Fruit fly (Drosophila melanogaster): ENCODE data around the gene CG8607.

CG8607 gene

DNA sequence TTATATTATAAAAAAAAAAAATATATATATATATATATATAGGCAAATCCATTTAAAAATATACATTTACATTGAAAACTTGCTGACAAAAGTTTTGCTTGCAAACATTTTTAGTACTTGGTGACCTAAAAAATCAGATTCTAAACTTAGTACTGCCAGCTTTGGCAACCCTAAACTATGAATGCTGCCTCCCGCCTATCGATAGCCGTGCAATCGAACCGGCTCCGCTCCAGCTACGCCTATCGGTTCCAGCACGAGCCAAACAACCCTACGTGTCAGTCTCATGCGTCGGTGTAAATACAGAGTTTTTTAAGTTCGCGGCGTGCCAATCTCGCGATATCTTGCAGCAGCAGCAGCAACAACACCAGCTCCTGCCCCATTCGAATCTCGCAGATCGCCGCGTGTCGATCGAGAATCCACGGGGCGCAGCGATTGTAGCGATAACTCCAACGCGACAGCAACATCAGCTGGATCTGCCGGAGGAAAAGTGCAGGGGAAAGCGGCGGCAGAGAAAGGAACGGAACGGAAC lies 40.5 kb downstream of the CG8607 start, which contains the start of gene Sec63 (continued):
- TF ChIP-seq CG18476 (GFP tag; optimal IDR thresholded peaks at IDR 0.05) (no peak), tx (GFP tag; optimal IDR thresholded peaks at IDR 0.05) (no peak), Ets97D (GFP tag; optimal IDR thresholded peaks at IDR 0.05) (no peak), oc (tag; optimal IDR thresholded peaks at IDR 0.05) (no peak), slbo (GFP tag; IDR thresholded peaks at IDR 0.05) (peak; percentile 78), Adf1 (GFP tag; IDR thresholded peaks at IDR 0.05) (0 out of 2 replicates have a peak, but pooled peaks have one; percentile 3), CG16779 (GFP tag; IDR thresholded peaks at IDR 0.05) (0 out of 2 replicates have a peak, but pooled peaks have one; percentile 42), org-1 (GFP tag; optimal IDR thresholded peaks at IDR 0.05) (no peak), jumu (GFP tag; optimal IDR thresholded peaks at IDR 0.05) (peak; percentile 39), crp (GFP tag; optimal IDR thresholded peaks at IDR 0.05) (peak in 1 of 2 experiments; percentile 74), CG1792 (GFP tag; optimal IDR thresholded peaks at IDR 0.05) (no peak), CG7963 (GFP tag; IDR thresholded peaks at IDR 0.05; ENCODE audit: partially characterized antibody) (peak; percentile 93), schlank (tag; optimal IDR thresholded peaks at IDR 0.05) (no peak), stwl (tag; optimal IDR thresholded peaks at IDR 0.05) (peak; percentile 90), Dip2 (GFP tag; IDR thresholded peaks at IDR 0.05) (no peak), scrt (GFP tag; optimal IDR thresholded peaks at IDR 0.05) (no peak), CG11398 (GFP tag; optimal IDR thresholded peaks at IDR 0.05) (no peak), CG6689 (GFP tag; IDR thresholded peaks at IDR 0.05) (peak; percentile 79), Sin3A (optimal IDR thresholded peaks at IDR 0.05) (peak; percentile 59), H2.0 (GFP tag; IDR thresholded peaks at IDR 0.05) (peak; percentile 47; the same call in 1 of the 2 replicates), CG8924 (tag; optimal IDR thresholded peaks at IDR 0.05) (peak; percentile 36), Rfx (GFP tag; IDR thresholded peaks at IDR 0.05) (peak; percentile 80), dysf (GFP tag; IDR thresholded peaks at IDR 0.05) (no peak; the same call in 2 of the 3 replicates), Atf-2 (GFP tag; optimal IDR thresholded peaks at IDR 0.05) (no peak), CG18599 (GFP tag; optimal IDR thresholded peaks at IDR 0.05) (peak; percentile 62), dm (GFP tag; optimal IDR thresholded peaks at IDR 0.05) (peak; percentile 72), CG10209 (GFP tag; optimal IDR thresholded peaks at IDR 0.05) (peak; percentile 62), bsh (GFP tag; optimal IDR thresholded peaks at IDR 0.05) (peak in 1 of 2 experiments; percentile 32), CG11695 (GFP tag; IDR thresholded peaks at IDR 0.05) (no peak), CG11456 (GFP tag; IDR thresholded peaks at IDR 0.05) (peak; percentile 68; the same call in 1 of the 3 replicates), CG10366 (GFP tag; IDR thresholded peaks at IDR 0.05) (peak; percentile 35; the same call in 1 of the 2 replicates), Hmr (GFP tag; optimal IDR thresholded peaks at IDR 0.05) (peak; percentile 67), chinmo (GFP tag; IDR thresholded peaks at IDR 0.05; ENCODE audit: partially characterized antibody) (peak; percentile 6; the same call in 2 of the 4 replicates), lilli (GFP tag; optimal IDR thresholded peaks at IDR 0.05) (peak; percentile 51), bbx (GFP tag; IDR thresholded peaks at IDR 0.05; ENCODE audit: partially characterized antibody) (peak; percentile 97), CG8478 (optimal IDR thresholded peaks at IDR 0.05) (no peak), CG10959 (GFP tag; IDR thresholded peaks at IDR 0.05) (0 out of 2 replicates have a peak, but pooled peaks have one; percentile 14), CG13624 (GFP tag; optimal IDR thresholded peaks at IDR 0.05) (peak; percentile 36), CG14965 (GFP tag; optimal IDR thresholded peaks at IDR 0.05; ENCODE audit: borderline replicate concordance) (no peak), aop (GFP tag; IDR thresholded peaks at IDR 0.05) (no peak), Antp (GFP tag; optimal IDR thresholded peaks at IDR 0.05) (peak; percentile 35), Ravus (GFP tag; IDR thresholded peaks at IDR 0.05) (0 out of 2 replicates have a peak, but pooled peaks have one; percentile 9), ewg (GFP tag; optimal IDR thresholded peaks at IDR 0.05) (peak; percentile 44), CG12744 (GFP tag; optimal IDR thresholded peaks at IDR 0.05) (no peak), Nf-YC (tag; optimal IDR thresholded peaks at IDR 0.05) (no peak), Hr78 (GFP tag; optimal IDR thresholded peaks at IDR 0.05) (no peak), CG14667 (GFP tag; IDR thresholded peaks at IDR 0.05) (no peak), Doc2 (GFP tag; IDR thresholded peaks at IDR 0.05) (no peak), CG6175 (GFP tag; IDR thresholded peaks at IDR 0.05) (no peak), CG8388 (GFP tag; optimal IDR thresholded peaks at IDR 0.05) (peak; percentile 49)
